Fruit fly (Drosophila melanogaster): ENCODE measurements around the gene pn.

The pn gene

dm6 chrX:2137587-2138341 is 43.2 kb upstream of the pn start (continued):
- TF ChIP-seq CG6765 (GFP tag; optimal IDR thresholded peaks at IDR 0.05) (peak; percentile 99), CG4617 (GFP tag; optimal IDR thresholded peaks at IDR 0.05; ENCODE audit: borderline replicate concordance) (peak; percentile 94), NFAT (GFP tag; IDR thresholded peaks at IDR 0.05) (peak; percentile 96), CG2875 (GFP tag; optimal IDR thresholded peaks at IDR 0.05) (peak; percentile 97), lola (GFP tag; optimal IDR thresholded peaks at IDR 0.05) (peak in 1 of 3 experiments; percentile 99), Abd-B (GFP tag; optimal IDR thresholded peaks at IDR 0.05) (peak; percentile 99), CG16813 (GFP tag; IDR thresholded peaks at IDR 0.05; ENCODE audit: partially characterized antibody) (peak; percentile 58), salm (tag; optimal IDR thresholded peaks at IDR 0.05) (peak; percentile 99), onecut (GFP tag; IDR thresholded peaks at IDR 0.05) (peak; percentile 95), CG9876 (GFP tag; optimal IDR thresholded peaks at IDR 0.05) (peak; percentile 62), Dek (tag; optimal IDR thresholded peaks at IDR 0.05) (peak; percentile 99), CG31441 (GFP tag; IDR thresholded peaks at IDR 0.05) (peak; percentile 91), hth (optimal IDR thresholded peaks at IDR 0.05) (no peak), MBD-R2 (GFP tag; IDR thresholded peaks at IDR 0.05) (peak; percentile 96), tap (tag; optimal IDR thresholded peaks at IDR 0.05) (peak; percentile 99), CG18619 (GFP tag; optimal IDR thresholded peaks at IDR 0.05) (peak; percentile 99), MTF-1 (GFP tag; optimal IDR thresholded peaks at IDR 0.05; ENCODE audit: borderline replicate concordance) (peak; percentile 98), bigmax (GFP tag; optimal IDR thresholded peaks at IDR 0.05) (peak; percentile 79), jigr1 (GFP tag; IDR thresholded peaks at IDR 0.05) (peak; percentile 98), Atf6 (GFP tag; IDR thresholded peaks at IDR 0.05) (peak; percentile 99), CG8478 (optimal IDR thresholded peaks at IDR 0.05) (no peak), fd96Cb (tag; optimal IDR thresholded peaks at IDR 0.05) (peak; percentile 99), Bgb (GFP tag; IDR thresholded peaks at IDR 0.05; ENCODE audit: partially characterized antibody) (peak; percentile 47; the same call in 1 of the 2 replicates), gcm2 (GFP tag; optimal IDR thresholded peaks at IDR 0.05) (peak; percentile 93), MESR4 (GFP tag; optimal IDR thresholded peaks at IDR 0.05) (peak; percentile 58), Oli (tag; optimal IDR thresholded peaks at IDR 0.05) (peak; percentile 99), Hr39 (optimal IDR thresholded peaks at IDR 0.05) (no peak), CG17361 (GFP tag; IDR thresholded peaks at IDR 0.05) (peak; percentile 96), br (optimal IDR thresholded peaks at IDR 0.05) (no peak), CG15269 (tag; optimal IDR thresholded peaks at IDR 0.05) (peak; percentile 99), Kr (GFP tag; optimal IDR thresholded peaks at IDR 0.05) (peak; percentile 97), Myb (GFP tag; optimal IDR thresholded peaks at IDR 0.05) (peak; percentile 32), CG4404 (GFP tag; IDR thresholded peaks at IDR 0.05) (peak; percentile 99), maf-S (GFP tag; optimal IDR thresholded peaks at IDR 0.05) (peak; percentile 95), sug (tag; optimal IDR thresholded peaks at IDR 0.05) (peak; percentile 98), odd (GFP tag; optimal IDR thresholded peaks at IDR 0.05) (peak; percentile 99), CG13894 (tag; optimal IDR thresholded peaks at IDR 0.05) (peak; percentile 99), kni (GFP tag; optimal IDR thresholded peaks at IDR 0.05) (peak; percentile 94), al (GFP tag; IDR thresholded peaks at IDR 0.05) (peak; percentile 99), Meics (GFP tag; optimal IDR thresholded peaks at IDR 0.05) (peak; percentile 99), crc (GFP tag; optimal IDR thresholded peaks at IDR 0.05) (peak; percentile 83), Fer2 (tag; optimal IDR thresholded peaks at IDR 0.05) (peak; percentile 99), scrt (GFP tag; optimal IDR thresholded peaks at IDR 0.05) (peak; percentile 98), pfk (GFP tag; optimal IDR thresholded peaks at IDR 0.05) (peak; percentile 75), dimm (GFP tag; IDR thresholded peaks at IDR 0.05) (peak; percentile 96), Taf1 (GFP tag; IDR thresholded peaks at IDR 0.05) (peak; percentile 99), emc (GFP tag; optimal IDR thresholded peaks at IDR 0.05) (peak; percentile 90), Adf1 (GFP tag; IDR thresholded peaks at IDR 0.05) (peak; percentile 65), HmgD (GFP tag; optimal IDR thresholded peaks at IDR 0.05) (peak; percentile 42), CG30403 (GFP tag; optimal IDR thresholded peaks at IDR 0.05) (peak; percentile 97)
